Worm (Caenorhabditis elegans) whole organism, mixed stage, embryonic: Measurements from ENCODE around the gene C30A5.10.

ENCODE experiments used
- M03D4.4 ChIP-seq: sonication (generic microtip); optimal IDR thresholded peaks from 2 replicates; lab custom pipeline; 2017; ENCODE audit warnings: mild to moderate bottlenecking, missing genetic modification characterization, missing compliant biosample characterization
- bed-3 ChIP-seq: fragments of 200-800 bp; sonication (Bioruptor generic); optimal IDR thresholded peaks from 3 replicates; lab custom pipeline; 2018; ENCODE audit warnings: mild to moderate bottlenecking, missing genetic modification characterization, moderate library complexity, missing compliant biosample characterization
- blmp-1 ChIP-seq: fragments of 150-350 bp; optimal IDR thresholded peaks from 2 replicates; lab custom pipeline; 2014; ENCODE audit warnings: missing biosample characterization, missing genetic modification characterization
- ceh-39 ChIP-seq: fragments of 150-350 bp; optimal IDR thresholded peaks from 2 replicates; lab custom pipeline; 2014; ENCODE audit warnings: missing biosample characterization, missing genetic modification characterization
- ceh-43 ChIP-seq: fragments of 200-800 bp; sonication (Bioruptor generic); optimal IDR thresholded peaks from 2 replicates; lab custom pipeline; 2018; ENCODE audit warnings: mild to moderate bottlenecking, missing genetic modification characterization, moderate library complexity, missing compliant biosample characterization
- ceh-83 ChIP-seq: fragments of 200-800 bp; sonication (Bioruptor generic); optimal IDR thresholded peaks from 2 replicates; lab custom pipeline; 2018; ENCODE audit warnings: mild to moderate bottlenecking, missing genetic modification characterization, missing compliant biosample characterization
- ces-1 ChIP-seq: fragments of 150-350 bp; optimal IDR thresholded peaks from 2 replicates; lab custom pipeline; 2014; ENCODE audit warnings: missing biosample characterization, missing genetic modification reagents, missing genetic modification characterization
- cnd-1 ChIP-seq: fragments of 200-800 bp; sonication (Bioruptor generic); optimal IDR thresholded peaks from 2 replicates; lab custom pipeline; 2018; ENCODE audit warnings: mild to moderate bottlenecking, missing genetic modification characterization, missing compliant biosample characterization
- drap-1 ChIP-seq: fragments of 200-800 bp; sonication (Bioruptor generic); optimal IDR thresholded peaks from 3 replicates; lab custom pipeline; 2018; ENCODE audit warnings: mild to moderate bottlenecking, missing genetic modification characterization, missing compliant biosample characterization
- elt-1 ChIP-seq: sonication (generic microtip); optimal IDR thresholded peaks from 2 replicates; lab custom pipeline; 2017; ENCODE audit warnings: missing genetic modification characterization, mild to moderate bottlenecking, missing compliant biosample characterization, antibody characterized with exemption, moderate library complexity, borderline replicate concordance; ENCODE audit not compliant: insufficient read depth
- elt-3 ChIP-seq: fragments of 150-350 bp; optimal IDR thresholded peaks from 2 replicates; lab custom pipeline; 2014; ENCODE audit warnings: missing biosample characterization, missing genetic modification characterization
- flh-1 ChIP-seq: fragments of 200-800 bp; sonication (Bioruptor generic); optimal IDR thresholded peaks from 2 replicates; lab custom pipeline; 2018; ENCODE audit warnings: mild to moderate bottlenecking, missing genetic modification characterization, moderate library complexity, missing compliant biosample characterization
- ham-2 ChIP-seq: fragments of 200-800 bp; sonication (Bioruptor generic); optimal IDR thresholded peaks from 2 replicates; lab custom pipeline; 2018; ENCODE audit warnings: mild to moderate bottlenecking, missing genetic modification characterization, missing compliant biosample characterization
- hlh-1 ChIP-seq: fragments of 150-350 bp; optimal IDR thresholded peaks from 2 replicates; lab custom pipeline; 2014; ENCODE audit warnings: missing biosample characterization, missing genetic modification reagents, missing genetic modification characterization
- lin-13 ChIP-seq: fragments of 150-350 bp; optimal IDR thresholded peaks from 2 replicates; lab custom pipeline; 2014; ENCODE audit warnings: missing biosample characterization, missing genetic modification characterization
- lin-32 ChIP-seq: fragments of 200-800 bp; sonication (Bioruptor generic); optimal IDR thresholded peaks from 2 replicates; lab custom pipeline; 2018; ENCODE audit warnings: mild to moderate bottlenecking, missing genetic modification characterization, missing compliant biosample characterization
- lsy-2 ChIP-seq: fragments of 150-350 bp; optimal IDR thresholded peaks from 2 replicates; lab custom pipeline; 2014; ENCODE audit warnings: missing biosample characterization, missing genetic modification characterization
- mab-5 ChIP-seq: fragments of 150-350 bp; optimal IDR thresholded peaks from 2 replicates; lab custom pipeline; 2014; ENCODE audit warnings: missing biosample characterization, missing genetic modification characterization
- mep-1 ChIP-seq: fragments of 150-350 bp; optimal IDR thresholded peaks from 2 replicates; lab custom pipeline; 2017; ENCODE audit warnings: missing biosample characterization, missing genetic modification reagents, missing genetic modification characterization, inconsistent platforms
- mls-2 ChIP-seq: sonication (generic microtip); optimal IDR thresholded peaks from 2 replicates; lab custom pipeline; 2016; ENCODE audit warnings: mild to moderate bottlenecking, missing genetic modification characterization, moderate library complexity, missing compliant biosample characterization
- nhr-12 ChIP-seq: fragments of 150-350 bp; optimal IDR thresholded peaks from 2 replicates; lab custom pipeline; 2014; ENCODE audit warnings: missing biosample characterization, missing genetic modification characterization
- nhr-2 ChIP-seq: fragments of 150-350 bp; optimal IDR thresholded peaks from 2 replicates; lab custom pipeline; 2014; ENCODE audit warnings: missing biosample characterization, missing genetic modification characterization
- nhr-237 ChIP-seq: fragments of 150-350 bp; optimal IDR thresholded peaks from 2 replicates; lab custom pipeline; 2014; ENCODE audit warnings: missing biosample characterization, missing genetic modification characterization
- nhr-28 ChIP-seq: fragments of 150-350 bp; optimal IDR thresholded peaks from 2 replicates; lab custom pipeline; 2014; ENCODE audit warnings: missing biosample characterization, missing genetic modification characterization
- nhr-76 ChIP-seq: sonication (generic microtip); optimal IDR thresholded peaks from 2 replicates; lab custom pipeline; 2017; ENCODE audit warnings: missing biosample characterization, missing genetic modification characterization
- pha-4 ChIP-seq: fragments of 150-350 bp; optimal IDR thresholded peaks from 2 replicates; lab custom pipeline; 2018; ENCODE audit warnings: missing biosample characterization, missing genetic modification reagents, missing genetic modification characterization
- sem-2 ChIP-seq: fragments of 200-800 bp; sonication (Bioruptor generic); optimal IDR thresholded peaks from 2 replicates; lab custom pipeline; 2018; ENCODE audit warnings: mild to moderate bottlenecking, missing genetic modification characterization, missing compliant biosample characterization
- snpc-4 ChIP-seq: fragments of 150-350 bp; optimal IDR thresholded peaks from 2 replicates; lab custom pipeline; 2014; ENCODE audit warnings: missing biosample characterization, missing genetic modification characterization
- sptf-1 ChIP-seq: sonication (generic microtip); optimal IDR thresholded peaks from 2 replicates; lab custom pipeline; 2017; ENCODE audit warnings: mild to moderate bottlenecking, missing genetic modification characterization, moderate library complexity, missing compliant biosample characterization
- tbx-8 ChIP-seq: fragments of 200-800 bp; sonication (Bioruptor generic); optimal IDR thresholded peaks from 2 replicates; lab custom pipeline; 2018; ENCODE audit warnings: mild to moderate bottlenecking, missing genetic modification characterization, moderate library complexity, missing compliant biosample characterization
- unc-120 ChIP-seq: sonication (generic microtip); optimal IDR thresholded peaks from 2 replicates; lab custom pipeline; 2017; ENCODE audit warnings: missing genetic modification characterization, missing compliant biosample characterization; ENCODE audit not compliant: poor library complexity, severe bottlenecking
- unc-39 ChIP-seq: fragments of 150-350 bp; optimal IDR thresholded peaks from 2 replicates; lab custom pipeline; 2014; ENCODE audit warnings: missing biosample characterization, missing genetic modification characterization
- unc-62 ChIP-seq: fragments of 150-350 bp; optimal IDR thresholded peaks from 2 replicates; lab custom pipeline; 2014; ENCODE audit warnings: missing biosample characterization, missing genetic modification reagents, missing genetic modification characterization
- zip-8 ChIP-seq: fragments of 150-350 bp; optimal IDR thresholded peaks from 2 replicates; lab custom pipeline; 2014; ENCODE audit warnings: missing biosample characterization, missing genetic modification characterization
- ztf-11 ChIP-seq: fragments of 150-350 bp; optimal IDR thresholded peaks from 2 replicates; lab custom pipeline; 2014; ENCODE audit warnings: missing biosample characterization, missing genetic modification characterization

C30A5.10 gene

DNA sequence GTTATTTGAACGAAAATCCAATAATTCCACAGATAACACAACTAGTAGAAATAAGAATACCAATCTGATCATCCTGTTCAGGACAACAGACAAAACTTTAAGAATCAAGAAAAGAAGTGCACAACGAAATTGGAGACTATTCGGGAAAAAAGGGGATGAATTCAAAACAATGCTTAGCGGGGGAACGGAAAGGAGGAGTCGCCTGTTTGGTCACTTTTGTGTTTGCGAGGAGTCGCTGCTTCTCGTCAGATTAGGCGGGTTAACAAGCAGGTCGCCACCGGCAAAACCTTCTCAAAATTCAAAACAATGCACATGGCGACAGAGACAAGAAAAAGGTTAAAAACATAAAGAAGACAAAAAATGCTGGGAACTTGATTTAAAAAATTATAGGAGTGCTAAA is at the start of gene C30A5.10:
TSS of gene C30A5.10 (minus strand) at position 101 of the 400 bp plus-strand sequence.
- TF ChIP-seq tbx-8 (GFP tag; lab: Kevin White, UChicago) (no peak), ceh-83 (GFP tag; lab: Kevin White, UChicago) (no peak), sptf-1 (tag; lab: Kevin White, UChicago) (no peak), unc-120 (no peak), mab-5 (no peak), zip-8 (tag; lab: Kevin White, UChicago) (no peak), ces-1 (no peak), elt-3 (tag; lab: Kevin White, UChicago) (no peak), drap-1 (GFP tag; lab: Kevin White, UChicago) (no peak), ceh-39 (tag; lab: Kevin White, UChicago) (no peak), nhr-237 (tag; lab: Kevin White, UChicago) (no peak), sem-2 (GFP tag; lab: Kevin White, UChicago) (no peak), mep-1 (no peak), bed-3 (GFP tag; lab: Kevin White, UChicago) (no peak)

DNA sequence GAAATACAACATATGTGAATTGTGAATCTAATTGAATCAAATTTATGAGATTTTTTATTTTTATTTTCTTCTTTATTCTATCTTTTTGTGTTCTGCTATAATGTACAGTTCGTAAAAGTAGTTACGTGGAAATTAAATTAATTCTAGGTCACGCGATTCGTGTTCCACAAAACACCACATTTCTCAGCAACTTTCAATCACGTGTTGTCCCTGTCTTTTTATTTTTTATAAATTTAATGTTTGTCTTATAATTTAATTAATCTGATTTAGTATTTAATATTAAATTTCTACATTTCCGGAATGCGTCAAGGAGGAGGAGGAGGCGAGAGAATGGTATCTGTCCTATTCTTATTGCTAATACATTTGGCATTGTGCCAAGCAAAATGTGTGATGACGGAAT is 48.4 kb upstream of the C30A5.10 start, which contains the start of gene ncr-2:
TSS of gene ncr-2 (plus strand) at position 301 of the 400 bp plus-strand sequence.
- TF ChIP-seq blmp-1 (tag; lab: Kevin White, UChicago) (no peak), ztf-11 (tag; lab: Kevin White, UChicago) (no peak), snpc-4 (no peak), ceh-43 (no peak), drap-1 (GFP tag; lab: Kevin White, UChicago) (no peak), lsy-2 (tag; lab: Kevin White, UChicago) (no peak), M03D4.4 (tag; lab: Kevin White, UChicago) (no peak), elt-3 (tag; lab: Kevin White, UChicago) (no peak), nhr-76 (tag; lab: Kevin White, UChicago) (no peak), ceh-83 (GFP tag; lab: Kevin White, UChicago) (no peak), cnd-1 (tag; lab: Kevin White, UChicago) (no peak), unc-120 (no peak), sptf-1 (tag; lab: Kevin White, UChicago) (no peak), flh-1 (GFP tag; lab: Kevin White, UChicago) (no peak), mab-5 (no peak), unc-39 (tag; lab: Kevin White, UChicago) (no peak), mls-2 (tag; lab: Kevin White, UChicago) (no peak), pha-4 (tag; lab: Kevin White, UChicago) (no peak), ces-1 (no peak)

DNA sequence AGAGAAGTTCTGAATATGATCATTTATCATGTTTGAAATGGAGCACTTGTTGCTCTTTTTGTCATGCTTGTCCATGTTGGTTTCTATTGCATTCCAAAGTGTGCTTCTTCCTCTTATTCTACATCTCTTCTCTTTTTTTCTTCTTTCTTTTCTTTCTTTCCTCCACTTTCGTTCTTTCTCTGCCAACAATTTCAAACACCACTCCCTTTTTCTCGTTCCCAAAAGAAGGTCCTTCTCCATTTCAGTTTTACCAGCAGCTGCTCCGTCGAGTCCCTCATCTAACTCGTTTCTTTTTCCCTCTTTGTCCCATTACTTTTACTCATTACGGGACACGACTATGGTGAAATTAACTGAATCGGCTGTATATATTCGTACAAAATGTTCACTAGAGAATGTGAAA is 45.3 kb upstream of the C30A5.10 start, which contains the start of gene F09G8.5:
TSS of gene F09G8.5 (plus strand) at position 38 of the 400 bp plus-strand sequence.
- no peak for TF ChIP-seq hlh-1 (tag; lab: Kevin White, UChicago)
- no peak for TF ChIP-seq zip-8 (tag; lab: Kevin White, UChicago)
- TF ChIP-seq unc-39 (tag; lab: Kevin White, UChicago), result no peak
- TF ChIP-seq pha-4 (tag; lab: Kevin White, UChicago), result no peak
- no peak for TF ChIP-seq lin-13
- no peak for TF ChIP-seq sptf-1 (tag; lab: Kevin White, UChicago)
- no peak for TF ChIP-seq nhr-2 (tag; lab: Kevin White, UChicago)
- no peak for TF ChIP-seq nhr-76 (tag; lab: Kevin White, UChicago)
- TF ChIP-seq lin-32 (GFP tag; lab: Kevin White, UChicago), result no peak
- no peak for TF ChIP-seq ceh-43
- no peak for TF ChIP-seq lsy-2 (tag; lab: Kevin White, UChicago)
- TF ChIP-seq unc-62 (GFP tag; lab: Kevin White, UChicago), result no peak
- TF ChIP-seq nhr-28 (tag; lab: Kevin White, UChicago), result no peak
- TF ChIP-seq mls-2 (tag; lab: Kevin White, UChicago), result no peak
- TF ChIP-seq mep-1, result no peak

DNA sequence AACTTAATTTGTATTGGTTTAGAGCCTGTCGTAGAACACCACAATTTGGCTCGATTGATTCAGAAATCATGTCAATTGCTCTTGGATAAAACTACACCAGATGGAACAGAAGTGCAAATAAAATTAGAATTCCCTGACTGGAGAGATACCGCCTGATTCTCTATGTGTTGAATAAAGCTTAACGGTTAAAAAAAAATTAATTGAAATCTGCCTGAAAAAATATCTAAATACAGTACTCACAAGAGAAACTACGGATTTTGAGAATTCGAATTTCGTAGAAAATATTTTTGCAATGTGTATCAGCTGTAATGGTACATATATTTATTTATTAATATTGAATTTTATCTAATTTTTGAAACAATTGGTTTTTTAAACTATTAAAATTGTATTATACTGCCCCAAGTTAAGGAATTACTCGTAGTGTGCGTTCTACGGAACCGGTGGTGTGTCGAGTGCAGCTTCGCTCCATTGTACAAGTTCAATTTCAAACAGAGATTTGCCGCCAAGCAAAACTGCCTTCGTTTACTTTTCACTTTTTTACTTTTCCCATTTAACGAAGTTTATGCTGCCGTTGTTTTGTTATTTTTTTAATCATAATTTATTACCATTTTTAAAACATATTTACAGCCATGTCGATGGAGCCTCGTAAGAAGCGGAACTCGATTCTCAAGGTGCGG is 40.5 kb upstream of the C30A5.10 start, which contains the start of gene knl-1:
TSS of gene knl-1 (plus strand) at position 626 of the 677 bp plus-strand sequence.
- TF ChIP-seq mep-1 (peak; percentile 68), ceh-39 (tag; lab: Kevin White, UChicago) (no peak), ces-1 (peak; percentile 42), sem-2 (GFP tag; lab: Kevin White, UChicago) (peak; percentile 18), ceh-83 (GFP tag; lab: Kevin White, UChicago) (no peak), zip-8 (tag; lab: Kevin White, UChicago) (no peak), elt-1 (no peak), unc-39 (tag; lab: Kevin White, UChicago) (no peak), flh-1 (GFP tag; lab: Kevin White, UChicago) (no peak), blmp-1 (tag; lab: Kevin White, UChicago) (no peak), mab-5 (no peak), ceh-43 (no peak), unc-120 (no peak), ham-2 (GFP tag; lab: Kevin White, UChicago) (no peak), mls-2 (tag; lab: Kevin White, UChicago) (no peak), sptf-1 (tag; lab: Kevin White, UChicago) (no peak), nhr-237 (tag; lab: Kevin White, UChicago) (peak; percentile 58), nhr-2 (tag; lab: Kevin White, UChicago) (no peak), nhr-76 (tag; lab: Kevin White, UChicago) (no peak), bed-3 (GFP tag; lab: Kevin White, UChicago) (peak; percentile 19), ztf-11 (tag; lab: Kevin White, UChicago) (no peak), nhr-28 (tag; lab: Kevin White, UChicago) (no peak), snpc-4 (no peak), lin-32 (GFP tag; lab: Kevin White, UChicago) (no peak), M03D4.4 (tag; lab: Kevin White, UChicago) (no peak), elt-3 (tag; lab: Kevin White, UChicago) (no peak), hlh-1 (tag; lab: Kevin White, UChicago) (peak; percentile 12), pha-4 (tag; lab: Kevin White, UChicago) (peak; percentile 32), unc-62 (GFP tag; lab: Kevin White, UChicago) (no peak), tbx-8 (GFP tag; lab: Kevin White, UChicago) (no peak), cnd-1 (tag; lab: Kevin White, UChicago) (peak; percentile 59), lsy-2 (tag; lab: Kevin White, UChicago) (peak; percentile 80), drap-1 (GFP tag; lab: Kevin White, UChicago) (peak; percentile 30), lin-13 (peak; percentile 83), nhr-12 (no peak)
- TF ChIP-seq, all 35 proteins: peak for 11
